Fruit fly (Drosophila melanogaster): ENCODE data around the gene CG34133.

dm6 chr3R:29905164-29905563 is 36.0 kb downstream of the CG34133 start, which contains the start of gene CG15515:
- TF ChIP-seq Ets96B (tag; optimal IDR thresholded peaks at IDR 0.05) (no peak), CG3032 (tag; optimal IDR thresholded peaks at IDR 0.05) (no peak), Ets21C (GFP tag; optimal IDR thresholded peaks at IDR 0.05) (no peak), Gug (GFP tag; IDR thresholded peaks at IDR 0.05) (no peak), dac (GFP tag; optimal IDR thresholded peaks at IDR 0.05) (no peak)
